Fruit fly (Drosophila melanogaster) whole organism, embryonic: ENCODE data around the gene CG5181.

Experiments
- ATbp ChIP-seq: fragments of 200-800 bp; sonication (Bioruptor generic); optimal IDR thresholded peaks from 2 replicates; lab custom pipeline; 2017; ENCODE audit warnings: missing biosample characterization, mild to moderate bottlenecking, missing genetic modification characterization, missing genetic modification reagents
- Antp ChIP-seq: fragments of 200-800 bp; sonication (Bioruptor generic); optimal IDR thresholded peaks from 3 replicates; lab custom pipeline; 2016; ENCODE audit warnings: missing biosample characterization, missing genetic modification characterization
- CG10959 ChIP-seq: fragments of 200-800 bp; sonication (Bioruptor generic); IDR thresholded peaks from 2 replicates; pipeline ENCODE4 v1.3.6; 2022; ENCODE audit warnings: missing biosample characterization, missing genetic modification characterization
- CG12659 ChIP-seq: fragments of 200-800 bp; sonication (Bioruptor generic); optimal IDR thresholded peaks from 3 replicates; lab custom pipeline; 2017; ENCODE audit warnings: mild to moderate bottlenecking, missing biosample characterization, missing genetic modification reagents, missing genetic modification characterization
- CG12942 ChIP-seq: fragments of 200-800 bp; sonication (Bioruptor generic); optimal IDR thresholded peaks from 3 replicates; lab custom pipeline; 2016; ENCODE audit warnings: missing biosample characterization, missing genetic modification characterization
- CG13287 ChIP-seq: fragments of 200-800 bp; sonication (Bioruptor generic); IDR thresholded peaks from 2 replicates; pipeline ENCODE4 v1.3.6; 2022; ENCODE audit warnings: missing biosample characterization, missing genetic modification characterization; ENCODE audit not compliant: partially characterized antibody
- CG13775 ChIP-seq: fragments of 200-800 bp; sonication (Bioruptor generic); optimal IDR thresholded peaks from 3 replicates; lab custom pipeline; 2017; ENCODE audit warnings: missing biosample characterization, mild to moderate bottlenecking, missing genetic modification characterization
- CG1529 ChIP-seq: fragments of 200-800 bp; sonication (Bioruptor generic); optimal IDR thresholded peaks from 3 replicates; lab custom pipeline; 2018; ENCODE audit warnings: missing biosample characterization, missing genetic modification characterization
- CG1792 ChIP-seq: fragments of 200-800 bp; sonication (Bioruptor generic); optimal IDR thresholded peaks from 2 replicates; lab custom pipeline; 2016; ENCODE audit warnings: missing biosample characterization, missing genetic modification characterization
- CG2202 ChIP-seq: fragments of 200-800 bp; sonication (Bioruptor generic); optimal IDR thresholded peaks from 2 replicates; lab custom pipeline; 2018; ENCODE audit warnings: missing biosample characterization, mild to moderate bottlenecking, missing genetic modification characterization
- CG2875 ChIP-seq: fragments of 200-800 bp; sonication (Bioruptor generic); optimal IDR thresholded peaks from 2 replicates; lab custom pipeline; 2017; ENCODE audit warnings: missing biosample characterization, mild to moderate bottlenecking, missing genetic modification characterization, missing genetic modification reagents
- CG32532 ChIP-seq: fragments of 200-800 bp; sonication (Bioruptor generic); IDR thresholded peaks from 2 replicates; pipeline ENCODE4 v1.3.6; 2022; ENCODE audit warnings: missing biosample characterization, missing genetic modification characterization
- CG3407 ChIP-seq: fragments of 200-800 bp; sonication (Bioruptor generic); optimal IDR thresholded peaks from 2 replicates; lab custom pipeline; 2018; ENCODE audit warnings: missing biosample characterization, mild to moderate bottlenecking, missing genetic modification characterization
- CG34422 ChIP-seq: fragments of 200-800 bp; sonication (Bioruptor generic); IDR thresholded peaks from 3 replicates; pipeline ENCODE4 v1.3.6; 2022; ENCODE audit warnings: missing biosample characterization, missing genetic modification characterization
- CG3995 ChIP-seq: fragments of 200-800 bp; sonication (Bioruptor generic); optimal IDR thresholded peaks from 3 replicates; lab custom pipeline; 2016; ENCODE audit warnings: missing biosample characterization, missing genetic modification characterization
- CG5180 ChIP-seq: fragments of 200-800 bp; sonication (Bioruptor generic); optimal IDR thresholded peaks from 3 replicates; lab custom pipeline; 2017; ENCODE audit warnings: missing biosample characterization, missing genetic modification characterization, mild to moderate bottlenecking, moderate library complexity, missing genetic modification reagents
- CG6813 ChIP-seq: fragments of 200-800 bp; sonication (Bioruptor generic); optimal IDR thresholded peaks from 2 replicates; lab custom pipeline; 2017; ENCODE audit warnings: missing biosample characterization, missing genetic modification characterization, mild to moderate bottlenecking, moderate library complexity, missing genetic modification reagents
- CG6854 ChIP-seq: fragments of 200-800 bp; sonication (Bioruptor generic); optimal IDR thresholded peaks from 3 replicates; lab custom pipeline; 2017; ENCODE audit warnings: missing biosample characterization, mild to moderate bottlenecking, missing genetic modification characterization
- CG7357 ChIP-seq: fragments of 200-800 bp; sonication (Bioruptor generic); IDR thresholded peaks from 3 replicates; pipeline ENCODE4 v1.3.6; 2022; ENCODE audit warnings: missing biosample characterization, missing genetic modification characterization
- CG8924 ChIP-seq: fragments of 200-800 bp; optimal IDR thresholded peaks from 3 replicates; lab custom pipeline; 2019; ENCODE audit warnings: missing biosample characterization, mild to moderate bottlenecking, missing genetic modification characterization, moderate library complexity
- Ets65A ChIP-seq: fragments of 200-800 bp; sonication (Bioruptor generic); peaks from one replicate; lab custom pipeline; 2016; ENCODE audit warnings: missing biosample characterization, missing genetic modification characterization
- GATAe ChIP-seq: fragments of 200-800 bp; sonication (Bioruptor generic); conservative IDR thresholded peaks from 2 replicates; pipeline ENCODE4 v1.3.6; 2022; ENCODE audit warnings: missing biosample characterization, missing genetic modification characterization
- HHEX ChIP-seq: fragments of 200-800 bp; sonication (Bioruptor generic); optimal IDR thresholded peaks from 3 replicates; lab custom pipeline; 2017; ENCODE audit warnings: missing biosample characterization, mild to moderate bottlenecking, missing genetic modification characterization, missing genetic modification reagents
- Xrp1 ChIP-seq: fragments of 200-800 bp; sonication (Bioruptor generic); IDR thresholded peaks from 2 replicates; pipeline ENCODE4 v1.3.6; 2022; ENCODE audit warnings: missing biosample characterization, missing genetic modification characterization
- ap ChIP-seq: fragments of 200-800 bp; sonication (Bioruptor generic); IDR thresholded peaks from 2 replicates; pipeline ENCODE4 v1.3.6; 2022; ENCODE audit warnings: missing biosample characterization, missing genetic modification characterization
- bsh ChIP-seq, 2 experiments: fragments of 200-800 bp; sonication (Bioruptor generic); optimal IDR thresholded peaks; 2 replicates each; lab custom pipeline; 2017 to 2018; ENCODE audit warnings: mild to moderate bottlenecking in 2 of 2, missing biosample characterization in 2 of 2, missing genetic modification characterization in 2 of 2, moderate library complexity in 1 of 2
- btn ChIP-seq: fragments of 200-800 bp; sonication (Bioruptor generic); optimal IDR thresholded peaks from 2 replicates; lab custom pipeline; 2016; ENCODE audit warnings: missing biosample characterization, missing genetic modification characterization
- chinmo ChIP-seq: fragments of 200-800 bp; sonication (Bioruptor generic); IDR thresholded peaks from 4 replicates; pipeline ENCODE4 v1.3.6; 2022; ENCODE audit warnings: missing biosample characterization, missing genetic modification characterization; ENCODE audit not compliant: partially characterized antibody
- fu2 ChIP-seq: fragments of 200-800 bp; sonication (Bioruptor generic); optimal IDR thresholded peaks from 2 replicates; lab custom pipeline; 2016; ENCODE audit warnings: missing biosample characterization, missing genetic modification characterization
- gfzf ChIP-seq: fragments of 200-800 bp; sonication (Bioruptor generic); optimal IDR thresholded peaks from 2 replicates; lab custom pipeline; 2016; ENCODE audit warnings: missing biosample characterization, mild to moderate bottlenecking, missing genetic modification characterization, moderate library complexity
- gsb ChIP-seq: fragments of 200-800 bp; sonication (Bioruptor generic); IDR thresholded peaks from 2 replicates; pipeline ENCODE4 v1.3.6; 2022; ENCODE audit warnings: missing biosample characterization, missing genetic modification characterization
- ham ChIP-seq: fragments of 200-800 bp; sonication (Bioruptor generic); IDR thresholded peaks from 2 replicates; pipeline ENCODE4 v1.3.6; 2022; ENCODE audit warnings: missing biosample characterization, missing genetic modification characterization
- jumu ChIP-seq: fragments of 200-800 bp; sonication (Bioruptor generic); optimal IDR thresholded peaks from 3 replicates; lab custom pipeline; 2016; ENCODE audit warnings: missing biosample characterization, missing genetic modification characterization
- kni ChIP-seq: fragments of 200-800 bp; sonication (Bioruptor generic); optimal IDR thresholded peaks from 3 replicates; lab custom pipeline; 2017; ENCODE audit warnings: mild to moderate bottlenecking, missing biosample characterization, missing genetic modification reagents, missing genetic modification characterization
- lab ChIP-seq: fragments of 200-800 bp; sonication (Bioruptor generic); optimal IDR thresholded peaks from 3 replicates; lab custom pipeline; 2017; ENCODE audit warnings: missing biosample characterization, missing genetic modification characterization, mild to moderate bottlenecking, moderate library complexity, missing genetic modification reagents
- pzg ChIP-seq: fragments of 200-800 bp; sonication (Bioruptor generic); optimal IDR thresholded peaks from 3 replicates; lab custom pipeline; 2018; ENCODE audit warnings: missing biosample characterization, mild to moderate bottlenecking, missing genetic modification characterization, moderate library complexity
- row ChIP-seq: fragments of 200-800 bp; sonication (Bioruptor generic); IDR thresholded peaks from 3 replicates; pipeline ENCODE4 v1.3.6; 2022; ENCODE audit warnings: missing biosample characterization, missing genetic modification characterization
- scrt ChIP-seq: fragments of 200-800 bp; sonication (Bioruptor generic); optimal IDR thresholded peaks from 2 replicates; lab custom pipeline; 2018; ENCODE audit warnings: missing biosample characterization, mild to moderate bottlenecking, missing genetic modification characterization, moderate library complexity
- sens ChIP-seq: fragments of 200-800 bp; sonication (Bioruptor generic); peaks from one replicate; lab custom pipeline; 2016; ENCODE audit warnings: missing biosample characterization, missing genetic modification characterization

CG5181 gene

DNA sequence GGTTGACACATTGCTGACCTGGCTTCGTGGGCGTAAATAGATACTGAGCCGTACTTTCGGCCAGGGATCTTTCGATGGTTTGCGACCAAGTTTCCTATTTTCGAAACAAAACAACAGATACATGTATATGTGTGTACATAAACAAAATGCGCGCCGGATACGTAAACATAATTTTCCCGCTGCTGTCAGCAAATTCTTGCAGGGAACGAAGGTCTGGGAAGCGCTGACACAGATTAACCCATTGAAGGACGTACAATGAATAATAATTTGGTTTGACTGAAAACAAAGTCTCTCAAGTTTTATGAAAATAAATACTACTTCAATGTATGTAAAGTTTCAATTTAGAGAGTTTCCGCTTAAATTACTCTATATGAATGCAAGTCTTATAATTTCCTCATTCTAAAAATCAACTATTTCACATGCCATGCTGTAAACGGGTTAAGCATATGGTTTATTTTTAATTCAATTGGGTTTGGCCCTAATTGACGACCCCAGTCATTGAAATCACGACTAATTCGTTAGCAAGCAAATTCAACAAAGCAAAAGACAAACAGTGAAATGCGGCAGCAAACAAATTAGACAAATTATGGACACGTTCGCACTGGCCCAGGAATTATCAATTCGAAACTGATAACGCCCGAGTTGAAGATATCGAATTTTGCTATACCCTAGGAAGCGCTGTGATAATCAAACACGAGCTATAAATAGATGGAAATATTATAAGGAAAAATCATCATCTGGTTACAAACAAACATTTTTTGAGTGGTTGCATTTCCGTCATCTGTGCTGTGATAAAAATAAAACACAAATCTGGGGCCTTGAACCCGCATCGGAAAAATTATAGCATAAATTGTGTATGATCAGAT lies 22.8 kb downstream of the CG5181 start (continued):
- TF ChIP-seq CG3995 (GFP tag; lab: Kevin White, UChicago) = peak; percentile 50
- TF ChIP-seq CG13775 = no peak
- TF ChIP-seq CG12942 = no peak
- peak; percentile 49 for TF ChIP-seq Ets65A (GFP tag; lab: Kevin White, UChicago)
- TF ChIP-seq CG13287 (GFP tag; lab: Robert Waterston, UW) = no peak
- TF ChIP-seq pzg (GFP tag; lab: Kevin White, UChicago) = no peak
- peak; percentile 22; the same call in 1 of the 2 replicates for TF ChIP-seq GATAe (GFP tag; lab: Robert Waterston, UW)
- no peak for TF ChIP-seq kni (GFP tag; lab: Kevin White, UChicago)
- TF ChIP-seq ap (GFP tag; lab: Robert Waterston, UW) = peak; percentile 3; the same call in 1 of the 2 replicates
- TF ChIP-seq CG5180 = no peak
- TF ChIP-seq sens (GFP tag; lab: Kevin White, UChicago) = peak; percentile 2
- peak; percentile 17; the same call in 1 of the 2 replicates for TF ChIP-seq CG32532 (GFP tag; lab: Robert Waterston, UW)
- no peak for TF ChIP-seq CG1792 (GFP tag; lab: Kevin White, UChicago)
- peak; percentile 4 for TF ChIP-seq CG3407 (GFP tag; lab: Kevin White, UChicago)
- TF ChIP-seq CG7357 (GFP tag; lab: Robert Waterston, UW) = 0 out of 3 replicates have a peak, but pooled peaks have one; percentile 27
- TF ChIP-seq Xrp1 = peak; percentile 13; the same call in 1 of the 2 replicates
- 0 out of 3 replicates have a peak, but pooled peaks have one; percentile 26 for TF ChIP-seq CG34422 (GFP tag; lab: Robert Waterston, UW)
- TF ChIP-seq lab = peak; percentile 57
- TF ChIP-seq HHEX (GFP tag; lab: Kevin White, UChicago) = peak; percentile 34
- TF ChIP-seq CG1529 (GFP tag; lab: Kevin White, UChicago) = peak; percentile 18
- TF ChIP-seq Antp = no peak
- TF ChIP-seq chinmo (GFP tag; lab: Robert Waterston, UW) = 0 out of 4 replicates have a peak, but pooled peaks have one; percentile 30
- peak; percentile 58 for TF ChIP-seq ATbp (GFP tag; lab: Kevin White, UChicago)
- TF ChIP-seq btn (GFP tag; lab: Kevin White, UChicago) = no peak
- TF ChIP-seq row (GFP tag; lab: Robert Waterston, UW) = peak; percentile 51; the same call in 2 of the 3 replicates
- no peak for TF ChIP-seq jumu (GFP tag; lab: Kevin White, UChicago)
- TF ChIP-seq CG6813 (GFP tag; lab: Kevin White, UChicago) = peak; percentile 17
- peak in 1 of 2 experiments; percentile 22 for TF ChIP-seq bsh (GFP tag; optimal IDR thresholded peaks at IDR 0.05; lab: Kevin White, UChicago)
- no peak for TF ChIP-seq CG6854 (GFP tag; lab: Kevin White, UChicago)
- peak; percentile 24 for TF ChIP-seq CG2875 (GFP tag; lab: Kevin White, UChicago)

DNA sequence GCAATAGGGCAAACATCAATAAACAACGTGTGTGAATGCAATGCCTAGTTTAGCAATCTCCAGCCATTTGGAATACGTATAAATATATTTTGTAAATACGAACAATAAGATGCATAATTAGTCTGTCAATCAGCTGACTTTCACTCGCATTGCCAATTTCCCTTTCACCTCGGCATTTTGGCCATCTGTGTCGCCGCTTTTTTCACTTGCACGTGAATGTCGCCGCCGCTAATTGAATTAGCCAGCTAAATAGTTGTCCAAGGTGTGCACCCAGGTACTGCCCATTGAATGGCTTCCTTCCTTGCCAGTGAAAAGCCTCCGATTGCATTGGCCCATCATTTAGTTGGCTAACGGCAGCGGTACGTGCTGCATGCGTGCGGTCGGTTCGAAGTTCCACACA lies 32.2 kb downstream of the CG5181 start, which contains the start of gene ninaC:
Gene ninaC (plus strand): TSS at position 301 of the 400 bp plus-strand sequence.
- TF ChIP-seq gfzf (GFP tag; lab: Kevin White, UChicago) = no peak
- TF ChIP-seq gsb (GFP tag; lab: Robert Waterston, UW) = no peak
- TF ChIP-seq fu2 (GFP tag; lab: Kevin White, UChicago) = no peak
- TF ChIP-seq ham (GFP tag; lab: Robert Waterston, UW) = no peak
- TF ChIP-seq CG12659 = no peak
- no peak for TF ChIP-seq CG32532 (GFP tag; lab: Robert Waterston, UW)
- TF ChIP-seq CG8924 = no peak
- no peak for TF ChIP-seq Antp
- TF ChIP-seq CG2202 = no peak
- no peak for TF ChIP-seq CG10959 (GFP tag; lab: Robert Waterston, UW)
- TF ChIP-seq scrt (GFP tag; lab: Kevin White, UChicago) = no peak
